Worm (Caenorhabditis elegans) whole organism, midembryonic: Measurements from ENCODE around the gene F23F1.2.

Experiments used
- T22C8.4 ChIP-seq: fragments of 200-800 bp; sonication (Bioruptor generic); IDR thresholded peaks from 2 replicates; pipeline ENCODE4 v1.3.6; 2022; ENCODE audit warnings: missing genetic modification characterization, missing compliant biosample characterization
- cog-1 ChIP-seq: sonication (generic microtip); optimal IDR thresholded peaks from 2 replicates; lab custom pipeline; 2016; ENCODE audit warnings: missing genetic modification characterization, missing compliant biosample characterization
- flt-1 ChIP-seq: fragments of 200-800 bp; sonication (Bioruptor generic); IDR thresholded peaks from 2 replicates; pipeline ENCODE4 v1.3.6; 2022; ENCODE audit warnings: missing genetic modification characterization, missing compliant biosample characterization
- med-1 ChIP-seq: sonication (generic microtip); optimal IDR thresholded peaks from 2 replicates; lab custom pipeline; 2017; ENCODE audit warnings: missing genetic modification characterization, mild to moderate bottlenecking, missing compliant biosample characterization, antibody characterized with exemption, missing genetic modification reagents; ENCODE audit not compliant: insufficient read depth
- ref-1 ChIP-seq: fragments of 200-800 bp; sonication (Bioruptor generic); conservative IDR thresholded peaks from 2 replicates; pipeline ENCODE4 v1.3.6; 2022; ENCODE audit warnings: missing genetic modification reagents, missing genetic modification characterization, missing compliant biosample characterization
- tab-1 ChIP-seq: fragments of 200-800 bp; sonication (Bioruptor generic); IDR thresholded peaks from 2 replicates; pipeline ENCODE4 v1.3.6; 2022; ENCODE audit warnings: missing genetic modification characterization, missing compliant biosample characterization
- ztf-29 ChIP-seq: fragments of 200-800 bp; sonication (Bioruptor generic); IDR thresholded peaks from 2 replicates; pipeline ENCODE4 v1.3.6; 2022; ENCODE audit warnings: missing genetic modification reagents, missing genetic modification characterization, missing compliant biosample characterization

- TF ChIP-seq cog-1 (tag; lab: Kevin White, UChicago) (no peak), tab-1 (no peak), ref-1 (GFP tag; lab: Robert Waterston, UW) (no peak), med-1 (no peak), T22C8.4 (no peak), flt-1 (GFP tag; lab: Robert Waterston, UW) (no peak), ztf-29 (GFP tag; lab: Robert Waterston, UW) (no peak)
Measured at ce11 chrII:67663-68062, 33.7 kb downstream of the F23F1.2 start.
